Worm (Caenorhabditis elegans) whole organism, L1 larva: ENCODE data around the gene ZK380.2.

ENCODE experiments used
- ama-1 ChIP-seq: fragments of 150-350 bp; optimal IDR thresholded peaks from 2 replicates; lab custom pipeline; 2014
- egl-27 ChIP-seq, 2 experiments: fragments of 150-350 bp in 1 of 2; sonication (generic microtip); optimal IDR thresholded peaks; 3 replicates each; lab custom pipeline; 2017 to 2018; ENCODE audit warnings: missing biosample characterization in 2 of 2, missing genetic modification characterization in 2 of 2, missing genetic modification reagents in 2 of 2
- lir-3 ChIP-seq: sonication (generic microtip); optimal IDR thresholded peaks from 2 replicates; lab custom pipeline; 2016; ENCODE audit warnings: mild to moderate bottlenecking, missing genetic modification characterization, moderate library complexity, missing compliant biosample characterization; ENCODE audit not compliant: poor library complexity
- snpc-4 ChIP-seq: fragments of 150-350 bp; optimal IDR thresholded peaks from 2 replicates; lab custom pipeline; 2014; ENCODE audit warnings: missing biosample characterization, missing genetic modification characterization
- unc-62 ChIP-seq: fragments of 150-350 bp; optimal IDR thresholded peaks from 2 replicates; lab custom pipeline; 2014; ENCODE audit warnings: missing biosample characterization, missing genetic modification reagents, missing genetic modification characterization

ce11 chrX:1623048-1623447 lies 8.2 kb upstream of the ZK380.2 start:
- no peak for TF ChIP-seq snpc-4
- TF ChIP-seq unc-62 (GFP tag; lab: Kevin White, UChicago), result no peak
- no peak for TF ChIP-seq lir-3 (tag; lab: Kevin White, UChicago)
- TF ChIP-seq egl-27 (tag; optimal IDR thresholded peaks at IDR 0.05; lab: Kevin White, UChicago), result no peak
- no peak for TF ChIP-seq ama-1 (lab: Kevin White, UChicago)
